Worm (Caenorhabditis elegans) whole organism, L2 larva: ENCODE measurements around the gene dnc-1.

Experiments
- Y55F3AM.14 ChIP-seq: fragments of 200-800 bp; sonication (Bioruptor generic); optimal IDR thresholded peaks from 2 replicates; lab custom pipeline; 2018; ENCODE audit warnings: mild to moderate bottlenecking, missing genetic modification characterization, missing compliant biosample characterization
- alr-1 ChIP-seq: fragments of 150-350 bp; optimal IDR thresholded peaks from 2 replicates; lab custom pipeline; 2014; ENCODE audit warnings: missing biosample characterization, missing genetic modification characterization
- aly-2 ChIP-seq: fragments of 150-350 bp; optimal IDR thresholded peaks from 2 replicates; lab custom pipeline; 2014; ENCODE audit warnings: missing biosample characterization, missing genetic modification characterization
- blmp-1 ChIP-seq: sonication (generic microtip); optimal IDR thresholded peaks from 2 replicates; lab custom pipeline; 2017; ENCODE audit warnings: missing genetic modification characterization, mild to moderate bottlenecking, missing compliant biosample characterization, antibody characterized with exemption, moderate library complexity; ENCODE audit not compliant: insufficient read depth
- ceh-16 ChIP-seq: fragments of 150-350 bp; optimal IDR thresholded peaks from 2 replicates; lab custom pipeline; 2014; ENCODE audit warnings: missing biosample characterization, missing genetic modification characterization
- crh-2 ChIP-seq: sonication (generic microtip); optimal IDR thresholded peaks from 2 replicates; lab custom pipeline; 2017; ENCODE audit warnings: missing biosample characterization, missing genetic modification characterization
- egl-27 ChIP-seq: sonication (generic microtip); optimal IDR thresholded peaks from 3 replicates; lab custom pipeline; 2017; ENCODE audit warnings: missing biosample characterization, missing genetic modification reagents, missing genetic modification characterization
- elt-1 ChIP-seq: fragments of 150-350 bp; optimal IDR thresholded peaks from 2 replicates; lab custom pipeline; 2014; ENCODE audit warnings: missing biosample characterization, missing genetic modification characterization
- elt-3 ChIP-seq: sonication (generic microtip); optimal IDR thresholded peaks from 2 replicates; lab custom pipeline; 2017; ENCODE audit warnings: missing biosample characterization, missing genetic modification characterization
- fos-1 ChIP-seq: fragments of 150-350 bp; optimal IDR thresholded peaks from 2 replicates; lab custom pipeline; 2014; ENCODE audit warnings: missing biosample characterization, missing genetic modification characterization
- gmeb-1 ChIP-seq: fragments of 150-350 bp; optimal IDR thresholded peaks from 2 replicates; lab custom pipeline; 2014; ENCODE audit warnings: missing biosample characterization, missing genetic modification characterization
- lin-11 ChIP-seq: fragments of 150-350 bp; sonication (generic microtip); optimal IDR thresholded peaks from 2 replicates; lab custom pipeline; 2014; ENCODE audit warnings: missing biosample characterization, missing genetic modification characterization, inconsistent platforms, mixed read lengths
- lsy-2 ChIP-seq, 2 experiments: fragments of 150-350 bp in 1 of 2; sonication (generic microtip) in 1 of 2; optimal IDR thresholded peaks; 2 replicates each; lab custom pipeline; 2014 to 2017; ENCODE audit warnings: missing biosample characterization in 2 of 2, missing genetic modification characterization in 2 of 2
- mab-5 ChIP-seq: fragments of 150-350 bp; optimal IDR thresholded peaks from 2 replicates; lab custom pipeline; 2014; ENCODE audit warnings: missing biosample characterization, missing genetic modification characterization
- mbf-1 ChIP-seq: sonication (generic microtip); optimal IDR thresholded peaks from 2 replicates; lab custom pipeline; 2017; ENCODE audit warnings: missing biosample characterization, missing genetic modification characterization
- mdl-1 ChIP-seq, 2 experiments: fragments of 150-350 bp in 1 of 2; sonication (generic microtip) in 1 of 2; optimal IDR thresholded peaks; 2 replicates each; lab custom pipeline; 2017; ENCODE audit warnings: missing biosample characterization in 2 of 2, missing genetic modification characterization in 2 of 2
- nhr-10 ChIP-seq: sonication (generic microtip); optimal IDR thresholded peaks from 2 replicates; lab custom pipeline; 2017; ENCODE audit warnings: missing biosample characterization, missing genetic modification characterization
- nhr-11 ChIP-seq: fragments of 150-350 bp; optimal IDR thresholded peaks from 2 replicates; lab custom pipeline; 2014; ENCODE audit warnings: missing biosample characterization, missing genetic modification characterization
- nhr-12 ChIP-seq: fragments of 150-350 bp; optimal IDR thresholded peaks from 2 replicates; lab custom pipeline; 2014; ENCODE audit warnings: missing biosample characterization, missing genetic modification characterization
- nhr-21 ChIP-seq: fragments of 150-350 bp; optimal IDR thresholded peaks from 2 replicates; lab custom pipeline; 2014; ENCODE audit warnings: missing biosample characterization, missing genetic modification characterization
- nhr-23 ChIP-seq: fragments of 150-350 bp; optimal IDR thresholded peaks from 2 replicates; lab custom pipeline; 2014; ENCODE audit warnings: missing biosample characterization, missing genetic modification reagents, missing genetic modification characterization
- nhr-6 ChIP-seq: fragments of 150-350 bp; optimal IDR thresholded peaks from 2 replicates; lab custom pipeline; 2014; ENCODE audit warnings: missing biosample characterization, missing genetic modification characterization
- nhr-77 ChIP-seq: fragments of 150-350 bp; optimal IDR thresholded peaks from 2 replicates; lab custom pipeline; 2014; ENCODE audit warnings: missing biosample characterization, missing genetic modification characterization
- peb-1 ChIP-seq: fragments of 150-350 bp; optimal IDR thresholded peaks from 2 replicates; lab custom pipeline; 2014; ENCODE audit warnings: missing biosample characterization, missing genetic modification characterization
- sma-3 ChIP-seq: sonication (generic microtip); optimal IDR thresholded peaks from 2 replicates; lab custom pipeline; 2016; ENCODE audit warnings: missing genetic modification reagents, missing genetic modification characterization, missing compliant biosample characterization
- sma-9 ChIP-seq, 2 experiments: fragments of 150-350 bp in 1 of 2; sonication (generic microtip) in 1 of 2; optimal IDR thresholded peaks; 2 replicates each; lab custom pipeline; 2014 to 2016; ENCODE audit warnings: missing genetic modification characterization in 2 of 2, mild to moderate bottlenecking in 1 of 2, missing biosample characterization in 1 of 2, missing compliant biosample characterization in 1 of 2, missing genetic modification reagents in 1 of 2, moderate library complexity in 1 of 2
- snpc-4 ChIP-seq: fragments of 150-350 bp; optimal IDR thresholded peaks from 2 replicates; lab custom pipeline; 2014; ENCODE audit warnings: missing biosample characterization, missing genetic modification characterization
- unc-39 ChIP-seq: fragments of 150-350 bp; optimal IDR thresholded peaks from 2 replicates; lab custom pipeline; 2014; ENCODE audit warnings: missing biosample characterization, missing genetic modification characterization
- unc-55 ChIP-seq: fragments of 150-350 bp; sonication (generic microtip); optimal IDR thresholded peaks from 3 replicates; lab custom pipeline; 2014; ENCODE audit warnings: missing biosample characterization, missing genetic modification reagents, missing genetic modification characterization
- unc-62 ChIP-seq: fragments of 150-350 bp; optimal IDR thresholded peaks from 2 replicates; lab custom pipeline; 2014; ENCODE audit warnings: missing biosample characterization, missing genetic modification reagents, missing genetic modification characterization
- zag-1 ChIP-seq: fragments of 150-350 bp; optimal IDR thresholded peaks from 2 replicates; lab custom pipeline; 2014; ENCODE audit warnings: missing biosample characterization, missing genetic modification characterization
- ztf-4 ChIP-seq: fragments of 150-350 bp; optimal IDR thresholded peaks from 2 replicates; lab custom pipeline; 2014; ENCODE audit warnings: missing biosample characterization, missing genetic modification characterization

dnc-1 gene

ce11 chrIV:10970767-10971166, 37.8 kb upstream of the dnc-1 start:
- TF ChIP-seq Y55F3AM.14 (GFP tag; lab: Kevin White, UChicago), result no peak
- no peak for TF ChIP-seq ztf-4 (tag; lab: Kevin White, UChicago)
- no peak for TF ChIP-seq gmeb-1 (tag; lab: Kevin White, UChicago)
- TF ChIP-seq mdl-1 (tag; optimal IDR thresholded peaks at IDR 0.05; lab: Kevin White, UChicago), result no peak
- TF ChIP-seq nhr-23 (tag; lab: Kevin White, UChicago), result no peak
- TF ChIP-seq nhr-12 (tag; lab: Kevin White, UChicago), result no peak
- no peak for TF ChIP-seq mbf-1 (tag; lab: Kevin White, UChicago)
- TF ChIP-seq elt-3 (tag; lab: Kevin White, UChicago), result no peak
- TF ChIP-seq fos-1 (tag; lab: Kevin White, UChicago), result no peak
- TF ChIP-seq blmp-1 (tag; lab: Kevin White, UChicago), result no peak
- no peak for TF ChIP-seq nhr-21 (tag; lab: Kevin White, UChicago)
- TF ChIP-seq lin-11 (tag; lab: Kevin White, UChicago), result no peak
- no peak for TF ChIP-seq peb-1 (tag; lab: Kevin White, UChicago)
- no peak for TF ChIP-seq crh-2
- no peak for TF ChIP-seq snpc-4
- TF ChIP-seq, all 48 proteins: peak for 0

- TF ChIP-seq elt-1 (tag; lab: Kevin White, UChicago) (no peak), nhr-10 (tag; lab: Kevin White, UChicago) (no peak), sma-3 (GFP tag; lab: Kevin White, UChicago) (no peak), nhr-11 (no peak), alr-1 (tag; lab: Kevin White, UChicago) (no peak), nhr-21 (tag; lab: Kevin White, UChicago) (no peak), fos-1 (tag; lab: Kevin White, UChicago) (peak; percentile 97), crh-2 (peak; percentile 57), unc-62 (GFP tag; lab: Kevin White, UChicago) (no peak), nhr-6 (tag; lab: Kevin White, UChicago) (no peak), nhr-77 (tag; lab: Kevin White, UChicago) (no peak), egl-27 (no peak), sma-9 (GFP tag; optimal IDR thresholded peaks at IDR 0.05; lab: Kevin White, UChicago) (peak; percentile 69), sma-9 (tag; optimal IDR thresholded peaks at IDR 0.05; lab: Kevin White, UChicago) (no peak), gmeb-1 (tag; lab: Kevin White, UChicago) (peak; percentile 21), mab-5 (tag; lab: Kevin White, UChicago) (no peak)
Measured at ce11 chrIV:10970333-10970732, 37.3 kb upstream of the dnc-1 start.

ce11 chrIV:10966359-10966758, 33.4 kb upstream of the dnc-1 start, which contains the start of the genes aqp-3 and Y69E1A.8:
Gene aqp-3 (minus strand): TSS chrIV:10966459.
Gene Y69E1A.8 (plus strand): TSS chrIV:10966604.
- TF ChIP-seq unc-55 (GFP tag; lab: Kevin White, UChicago) (no peak), elt-1 (tag; lab: Kevin White, UChicago) (no peak), lsy-2 (tag; optimal IDR thresholded peaks at IDR 0.05; lab: Kevin White, UChicago) (no peak), nhr-6 (tag; lab: Kevin White, UChicago) (no peak), Y55F3AM.14 (GFP tag; lab: Kevin White, UChicago) (no peak)

ce11 chrIV:10964688-10965087, 31.7 kb upstream of the dnc-1 start:
- TF ChIP-seq sma-9 (GFP tag; optimal IDR thresholded peaks at IDR 0.05; lab: Kevin White, UChicago) (peak; percentile 82), sma-9 (tag; optimal IDR thresholded peaks at IDR 0.05; lab: Kevin White, UChicago) (no peak), unc-39 (tag; lab: Kevin White, UChicago) (no peak), fos-1 (tag; lab: Kevin White, UChicago) (peak; percentile 33)

ce11 chrIV:10958230-10958588, 25.2 kb upstream of the dnc-1 start, which contains the start of gene sri-19:
Gene sri-19 (plus strand): TSS chrIV:10958372.
- TF ChIP-seq aly-2 (tag; lab: Kevin White, UChicago), result no peak
- TF ChIP-seq snpc-4, result no peak
- no peak for TF ChIP-seq zag-1 (tag; lab: Kevin White, UChicago)
- TF ChIP-seq mab-5 (tag; lab: Kevin White, UChicago), result no peak
- no peak for TF ChIP-seq ceh-16
